ENCODE assay signal across 3 worm cellular contexts in genomic region chrV:3315308-3315707, ce11.
A peak's percentile ranks its signal among the peaks of the same experiment; 100 is the strongest.
TF ChIP-seq lines count a peak whose summit lies in the region.

arrd-19 (minus strand) TSS chrV:3315516.

TF ChIP-seq in whole organism, L1 larva, 84 proteins besides CTCF, POLR2A, EP300 and RAD21 (continued from another document):
- TF ChIP-seq nhr-47 (tag; optimal IDR thresholded peaks at IDR 0.05; lab: Kevin White, UChicago) (peak; percentile 69), nhr-12 (tag; optimal IDR thresholded peaks at IDR 0.05; lab: Kevin White, UChicago) (no peak), swsn-7 (tag; optimal IDR thresholded peaks at IDR 0.05; lab: Kevin White, UChicago) (peak; percentile 77), skn-1 (tag; optimal IDR thresholded peaks at IDR 0.05; lab: Kevin White, UChicago) (peak; percentile 52), rnt-1 (tag; optimal IDR thresholded peaks at IDR 0.05; lab: Kevin White, UChicago) (peak; percentile 78), nhr-84 (tag; optimal IDR thresholded peaks at IDR 0.05; lab: Kevin White, UChicago) (no peak), nhr-71 (tag; optimal IDR thresholded peaks at IDR 0.05; lab: Kevin White, UChicago) (peak; percentile 88), ces-1 (GFP tag; optimal IDR thresholded peaks at IDR 0.05; lab: Kevin White, UChicago) (no peak), sox-4 (tag; optimal IDR thresholded peaks at IDR 0.05; lab: Kevin White, UChicago) (no peak), lin-39 (tag; optimal IDR thresholded peaks at IDR 0.05; lab: Kevin White, UChicago) (no peak), nhr-90 (tag; optimal IDR thresholded peaks at IDR 0.05; lab: Kevin White, UChicago; ENCODE audit: poor library complexity) (peak; percentile 34), efl-1 (optimal IDR thresholded peaks at IDR 0.05; lab: Kevin White, UChicago) (peak; percentile 74 to 75), efl-1 (GFP tag; optimal IDR thresholded peaks at IDR 0.05 in 1 of 2; lab: Kevin White, UChicago) (peak; percentile 51 to 95), aly-2 (tag; optimal IDR thresholded peaks at IDR 0.05; lab: Kevin White, UChicago) (no peak), nhr-11 (tag; optimal IDR thresholded peaks at IDR 0.05; lab: Kevin White, UChicago) (no peak), lin-15B (tag; optimal IDR thresholded peaks at IDR 0.05; lab: Kevin White, UChicago) (peak; percentile 21), pax-3 (tag; optimal IDR thresholded peaks at IDR 0.05; lab: Kevin White, UChicago) (no peak), nhr-237 (tag; optimal IDR thresholded peaks at IDR 0.05; lab: Kevin White, UChicago) (no peak), pqm-1 (tag; optimal IDR thresholded peaks at IDR 0.05; lab: Kevin White, UChicago) (no peak), jun-1 (tag; optimal IDR thresholded peaks at IDR 0.05; lab: Kevin White, UChicago) (peak; percentile 29), ets-5 (GFP tag; IDR thresholded peaks at IDR 0.05; lab: Robert Waterston, UW) (no peak)

TF ChIP-seq in whole organism, L4 larva, 104 proteins besides CTCF, POLR2A, EP300 and RAD21 (continued from another document):
- TF ChIP-seq T20F7.1 (GFP tag; optimal IDR thresholded peaks at IDR 0.05; lab: Kevin White, UChicago): no peak
- peak; percentile 89 for TF ChIP-seq lin-1 (GFP tag; IDR thresholded peaks at IDR 0.05; lab: Robert Waterston, UW)
- no peak for TF ChIP-seq lin-15B (tag; optimal IDR thresholded peaks at IDR 0.05; lab: Kevin White, UChicago)
- no peak for TF ChIP-seq D1046.2 (GFP tag; IDR thresholded peaks at IDR 0.05; lab: Robert Waterston, UW)
- TF ChIP-seq nhr-10 (tag; optimal IDR thresholded peaks at IDR 0.05; lab: Kevin White, UChicago): no peak
- peak; percentile 66 for TF ChIP-seq dpl-1 (GFP tag; optimal IDR thresholded peaks at IDR 0.05; lab: Kevin White, UChicago)
- TF ChIP-seq F26F4.8 (GFP tag; conservative IDR thresholded peaks at IDR 0.05; lab: Robert Waterston, UW): no peak
- no peak for TF ChIP-seq ceh-32 (tag; optimal IDR thresholded peaks at IDR 0.05; lab: Kevin White, UChicago; ENCODE audit: poor library complexity)
- TF ChIP-seq nhr-102 (tag; optimal IDR thresholded peaks at IDR 0.05; lab: Kevin White, UChicago): no peak
- no peak for TF ChIP-seq skn-1 (tag; optimal IDR thresholded peaks at IDR 0.05; lab: Kevin White, UChicago)
- peak; percentile 57 for TF ChIP-seq nhr-6 (tag; optimal IDR thresholded peaks at IDR 0.05; lab: Kevin White, UChicago)

TF ChIP-seq in whole organism, young adult, 124 proteins besides CTCF, POLR2A, EP300 and RAD21 (continued from another document):
- TF ChIP-seq lin-26 (GFP tag; IDR thresholded peaks at IDR 0.05; lab: Robert Waterston, UW) (no peak), him-1 (tag; optimal IDR thresholded peaks at IDR 0.05; lab: Kevin White, UChicago) (no peak), rec-8 (tag; optimal IDR thresholded peaks at IDR 0.05; lab: Kevin White, UChicago) (no peak)
